Fruit fly (Drosophila melanogaster): Measurements from ENCODE around the gene CG6696.

CG6696 gene

DNA sequence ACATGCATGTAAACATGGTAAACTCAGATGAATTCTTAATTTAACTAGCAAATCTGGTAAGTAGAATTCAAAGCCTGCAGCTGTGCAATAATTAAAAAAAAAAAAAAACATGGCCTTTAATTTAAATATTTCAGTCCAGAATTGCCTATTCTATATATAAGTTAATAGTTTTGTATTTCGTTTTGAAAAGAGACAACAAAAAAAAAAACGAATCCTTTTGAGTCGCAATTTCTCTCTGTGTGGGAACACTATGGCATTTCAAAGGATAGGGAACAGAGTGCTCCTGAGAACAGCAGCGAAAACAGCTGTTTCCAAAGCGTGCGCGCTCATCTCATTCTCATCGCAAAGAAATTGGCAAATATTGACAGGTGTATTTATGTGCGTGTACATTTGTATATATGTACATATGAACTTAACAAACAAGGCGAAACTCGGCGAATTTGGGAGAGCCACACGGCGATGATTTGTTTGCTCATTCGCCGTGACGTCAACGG lies 16.2 kb downstream of the CG6696 start:
- peak; percentile 59; the same call in 1 of the 2 replicates for TF ChIP-seq vvl (GFP tag; IDR thresholded peaks at IDR 0.05)
- TF ChIP-seq maf-S (GFP tag; optimal IDR thresholded peaks at IDR 0.05), result no peak
- peak; percentile 73 for TF ChIP-seq row (GFP tag; IDR thresholded peaks at IDR 0.05)
- TF ChIP-seq ara (GFP tag; IDR thresholded peaks at IDR 0.05), result peak; percentile 51; the same call in 1 of the 2 replicates
- no peak for TF ChIP-seq NC2α (GFP tag; optimal IDR thresholded peaks at IDR 0.05)
- TF ChIP-seq br (optimal IDR thresholded peaks at IDR 0.05), result no peak
- peak; percentile 76 for TF ChIP-seq CG10979 (tag; optimal IDR thresholded peaks at IDR 0.05)
- TF ChIP-seq CG16813 (GFP tag; IDR thresholded peaks at IDR 0.05; ENCODE audit: partially characterized antibody), result no peak
- TF ChIP-seq CG6683 (GFP tag; optimal IDR thresholded peaks at IDR 0.05), result peak; percentile 3
- peak; percentile 59 for TF ChIP-seq CG14710 (tag; optimal IDR thresholded peaks at IDR 0.05)
- peak; percentile 30 for TF ChIP-seq CG12942 (GFP tag; optimal IDR thresholded peaks at IDR 0.05)
- no peak for TF ChIP-seq bigmax (GFP tag; optimal IDR thresholded peaks at IDR 0.05)
- TF ChIP-seq Dref (GFP tag; IDR thresholded peaks at IDR 0.05), result no peak
- no peak for TF ChIP-seq eyg (GFP tag; optimal IDR thresholded peaks at IDR 0.05)
- TF ChIP-seq CG12769 (tag; optimal IDR thresholded peaks at IDR 0.05), result peak; percentile 54
- TF ChIP-seq Sin3A (optimal IDR thresholded peaks at IDR 0.05), result no peak
- TF ChIP-seq CG9876 (GFP tag; optimal IDR thresholded peaks at IDR 0.05), result no peak
- peak; percentile 51 for TF ChIP-seq HLH54F (GFP tag; optimal IDR thresholded peaks at IDR 0.05)
- no peak for TF ChIP-seq ERR (GFP tag; optimal IDR thresholded peaks at IDR 0.05)
- TF ChIP-seq Ets65A (GFP tag), result peak; percentile 95
- no peak for TF ChIP-seq ham (GFP tag; IDR thresholded peaks at IDR 0.05)
- peak; percentile 24 for TF ChIP-seq pfk (GFP tag; optimal IDR thresholded peaks at IDR 0.05)
- no peak for TF ChIP-seq CG7271 (tag; optimal IDR thresholded peaks at IDR 0.05)
- TF ChIP-seq CG11398 (GFP tag; optimal IDR thresholded peaks at IDR 0.05), result no peak
- no peak for TF ChIP-seq pum (GFP tag; optimal IDR thresholded peaks at IDR 0.05)
- TF ChIP-seq CG8089 (GFP tag; optimal IDR thresholded peaks at IDR 0.05), result no peak
- peak; percentile 64 for TF ChIP-seq CG12071 (GFP tag; optimal IDR thresholded peaks at IDR 0.05)
- TF ChIP-seq tll (GFP tag; optimal IDR thresholded peaks at IDR 0.05), result no peak
- TF ChIP-seq btn (GFP tag; optimal IDR thresholded peaks at IDR 0.05), result no peak
- no peak for TF ChIP-seq CG17912 (GFP tag; optimal IDR thresholded peaks at IDR 0.05)
- 0 out of 3 replicates have a peak, but pooled peaks have one; percentile 23 for TF ChIP-seq CG34422 (GFP tag; IDR thresholded peaks at IDR 0.05)
- peak; percentile 46; the same call in 1 of the 2 replicates for TF ChIP-seq CG11085 (GFP tag; IDR thresholded peaks at IDR 0.05)
- no peak for TF ChIP-seq CG11560 (tag; IDR thresholded peaks at IDR 0.05)
- TF ChIP-seq gsb (GFP tag; IDR thresholded peaks at IDR 0.05), result no peak
- TF ChIP-seq CG3847 (GFP tag; IDR thresholded peaks at IDR 0.05), result no peak
- peak; percentile 35; the same call in 1 of the 3 replicates for TF ChIP-seq CG17361 (GFP tag; IDR thresholded peaks at IDR 0.05)
- TF ChIP-seq Gug (GFP tag; IDR thresholded peaks at IDR 0.05), result peak; percentile 24; the same call in 1 of the 4 replicates
- TF ChIP-seq NC2β (GFP tag; optimal IDR thresholded peaks at IDR 0.05), result peak; percentile 44
- no peak for TF ChIP-seq CG11696 (GFP tag; IDR thresholded peaks at IDR 0.05)
- TF ChIP-seq CG2120 (GFP tag; optimal IDR thresholded peaks at IDR 0.05), result peak; percentile 68
- peak; percentile 8; the same call in 1 of the 3 replicates for TF ChIP-seq Dbx (GFP tag; IDR thresholded peaks at IDR 0.05)
- peak; percentile 60; the same call in 1 of the 2 replicates for TF ChIP-seq CG32767 (GFP tag; IDR thresholded peaks at IDR 0.05)
- TF ChIP-seq Rx (GFP tag; IDR thresholded peaks at IDR 0.05), result 0 out of 2 replicates have a peak, but pooled peaks have one; percentile 25
- no peak for TF ChIP-seq TFAM (GFP tag; optimal IDR thresholded peaks at IDR 0.05)
- 0 out of 2 replicates have a peak, but pooled peaks have one; percentile 4 for TF ChIP-seq al (GFP tag; IDR thresholded peaks at IDR 0.05)
- TF ChIP-seq CG43689 (GFP tag; IDR thresholded peaks at IDR 0.05), result no peak
- peak; percentile 37 to 65 for TF ChIP-seq chif (GFP tag; optimal IDR thresholded peaks at IDR 0.05)
- peak; percentile 40 for TF ChIP-seq nerfin-1 (tag; optimal IDR thresholded peaks at IDR 0.05)
- no peak for TF ChIP-seq mld (GFP tag; IDR thresholded peaks at IDR 0.05; ENCODE audit: partially characterized antibody)
- TF ChIP-seq Camta (GFP tag; optimal IDR thresholded peaks at IDR 0.05), result peak; percentile 43
- no peak; the same call in 1 of the 2 replicates for TF ChIP-seq sim (GFP tag; IDR thresholded peaks at IDR 0.05)
- peak; percentile 67 for TF ChIP-seq sisA (GFP tag; IDR thresholded peaks at IDR 0.05)

Measured in whole organism, embryonic.